Worm (Caenorhabditis elegans): Measurements from ENCODE around the gene qua-1.

Gene qua-1

ce11 chrII:8193922-8194321, 4.7 kb upstream of the qua-1 start:
- no peak for TF ChIP-seq F52B5.7 (tag; optimal IDR thresholded peaks at IDR 0.05)

ce11 chrII:8199803-8200202, 1.2 kb downstream of the qua-1 start:
- TF ChIP-seq F57A8.1 (GFP tag; optimal IDR thresholded peaks at IDR 0.05): no peak
- TF ChIP-seq lsl-1 (GFP tag; optimal IDR thresholded peaks at IDR 0.05): no peak
- no peak for TF ChIP-seq nhr-80 (tag; optimal IDR thresholded peaks at IDR 0.05)
- no peak for TF ChIP-seq ztf-25 (GFP tag; IDR thresholded peaks at IDR 0.05)
- no peak for TF ChIP-seq efl-1 (GFP tag; optimal IDR thresholded peaks at IDR 0.05)
- TF ChIP-seq ceh-79 (tag; optimal IDR thresholded peaks at IDR 0.05): no peak
- no peak for TF ChIP-seq sea-2 (GFP tag; IDR thresholded peaks at IDR 0.05)
- TF ChIP-seq tlf-1 (GFP tag; optimal IDR thresholded peaks at IDR 0.05): no peak
- TF ChIP-seq ztf-26 (tag; optimal IDR thresholded peaks at IDR 0.05): no peak

DNA sequence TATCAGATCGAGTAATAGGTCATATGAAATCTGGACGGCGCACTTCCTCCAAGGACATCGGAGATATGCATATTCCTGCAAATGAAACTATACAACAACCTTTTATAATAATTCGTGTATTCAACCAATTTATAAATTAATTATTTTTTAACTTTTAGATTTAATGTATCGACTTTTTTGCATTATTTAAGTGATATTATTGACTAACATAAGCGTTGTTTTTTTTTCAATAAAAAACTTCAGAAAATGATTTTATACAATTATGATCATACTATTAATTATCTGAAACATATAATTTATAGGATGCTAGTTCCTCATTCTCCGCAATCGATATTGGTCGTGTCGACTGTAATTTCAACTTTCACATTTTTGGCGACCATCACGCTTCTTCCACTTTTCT, 5.4 kb downstream of the qua-1 start, which contains the start of gene col-76:
TSS of gene col-76 (plus strand) at position 301 of the 400 bp plus-strand sequence.
- TF ChIP-seq xnd-1 (tag; optimal IDR thresholded peaks at IDR 0.05) (no peak), ZK185.1 (tag; optimal IDR thresholded peaks at IDR 0.05; ENCODE audit: poor library complexity, severe bottlenecking) (no peak)

ce11 chrII:8205612-8206011, 7.0 kb downstream of the qua-1 start:
- TF ChIP-seq bed-1 (GFP tag; IDR thresholded peaks at IDR 0.05) (no peak), nhr-80 (tag; optimal IDR thresholded peaks at IDR 0.05) (peak; percentile 48), madf-8 (GFP tag; conservative IDR thresholded peaks at IDR 0.05) (no peak), ceh-40 (GFP tag; IDR thresholded peaks at IDR 0.05) (no peak), rec-8 (tag; optimal IDR thresholded peaks at IDR 0.05) (no peak)

ce11 chrII:8209476-8209875, 10.9 kb downstream of the qua-1 start, which contains the start of gene M110.8:
Gene M110.8, minus strand, starts transcription at chrII:8209576.
- TF ChIP-seq F37B4.10 (GFP tag; IDR thresholded peaks at IDR 0.05): no peak
- no peak for TF ChIP-seq cebp-1 (GFP tag; IDR thresholded peaks at IDR 0.05)
- TF ChIP-seq cebp-1 (tag; optimal IDR thresholded peaks at IDR 0.05): no peak
- TF ChIP-seq nhr-90 (tag; optimal IDR thresholded peaks at IDR 0.05): no peak
- no peak for TF ChIP-seq akir-1 (GFP tag; optimal IDR thresholded peaks at IDR 0.05)
- no peak for TF ChIP-seq athp-1 (tag; optimal IDR thresholded peaks at IDR 0.05)
- TF ChIP-seq aptf-3 (GFP tag; IDR thresholded peaks at IDR 0.05): no peak
- TF ChIP-seq tbx-9 (tag; optimal IDR thresholded peaks at IDR 0.05; ENCODE audit: borderline replicate concordance): no peak
- TF ChIP-seq let-607 (tag; optimal IDR thresholded peaks at IDR 0.05): no peak
- no peak for TF ChIP-seq hmg-1.2 (GFP tag; IDR thresholded peaks at IDR 0.05)
- TF ChIP-seq rcor-1 (GFP tag; IDR thresholded peaks at IDR 0.05): no peak
- TF ChIP-seq F49E8.2 (tag; optimal IDR thresholded peaks at IDR 0.05; ENCODE audit: insufficient read depth): no peak
- TF ChIP-seq hsf-1 (GFP tag; IDR thresholded peaks at IDR 0.05): no peak
- no peak for TF ChIP-seq ZK185.1 (tag; optimal IDR thresholded peaks at IDR 0.05; ENCODE audit: poor library complexity, severe bottlenecking)
- TF ChIP-seq atf-7 (tag; optimal IDR thresholded peaks at IDR 0.05): no peak
- no peak for TF ChIP-seq ama-1 (optimal IDR thresholded peaks at IDR 0.05)
- no peak for TF ChIP-seq ama-1 (GFP tag; optimal IDR thresholded peaks at IDR 0.05)
- TF ChIP-seq madf-8 (GFP tag; conservative IDR thresholded peaks at IDR 0.05): no peak
- TF ChIP-seq sea-2 (GFP tag; IDR thresholded peaks at IDR 0.05): no peak
- TF ChIP-seq madf-6 (GFP tag; IDR thresholded peaks at IDR 0.05): no peak
- no peak for TF ChIP-seq let-526 (GFP tag; IDR thresholded peaks at IDR 0.05)
- TF ChIP-seq F55B11.4 (tag; optimal IDR thresholded peaks at IDR 0.05; ENCODE audit: borderline replicate concordance, insufficient read depth): no peak

Measured in whole organism, young adult.